Worm (Caenorhabditis elegans) whole organism, young adult: ENCODE results near the gene fbxb-55.

Source experiments
- B0019.2 ChIP-seq: fragments of 200-800 bp; sonication (Bioruptor generic); conservative IDR thresholded peaks from 2 replicates; pipeline ENCODE4 v1.3.6; 2022; ENCODE audit warnings: missing genetic modification reagents, missing genetic modification characterization, missing compliant biosample characterization
- B0261.1 ChIP-seq: sonication (generic microtip); optimal IDR thresholded peaks from 2 replicates; lab custom pipeline; 2016; ENCODE audit warnings: mild to moderate bottlenecking, missing genetic modification characterization, moderate library complexity, missing compliant biosample characterization
- C17E4.6 ChIP-seq: fragments of 200-800 bp; sonication (Bioruptor generic); IDR thresholded peaks from 2 replicates; pipeline ENCODE4 v1.3.6; 2022; ENCODE audit warnings: missing genetic modification reagents, missing genetic modification characterization, missing compliant biosample characterization
- F22D6.2 ChIP-seq: sonication (generic microtip); optimal IDR thresholded peaks from 2 replicates; lab custom pipeline; 2016; ENCODE audit warnings: mild to moderate bottlenecking, missing genetic modification characterization, missing compliant biosample characterization
- F33H1.4 ChIP-seq: fragments of 200-800 bp; sonication (Bioruptor generic); IDR thresholded peaks from 2 replicates; pipeline ENCODE4 v1.3.6; 2022; ENCODE audit warnings: missing genetic modification reagents, missing genetic modification characterization, missing compliant biosample characterization
- F52B5.7 ChIP-seq: sonication (generic microtip); optimal IDR thresholded peaks from 2 replicates; lab custom pipeline; 2016; ENCODE audit warnings: mild to moderate bottlenecking, missing genetic modification characterization, missing compliant biosample characterization
- F57A8.1 ChIP-seq: fragments of 200-800 bp; sonication (Bioruptor generic); optimal IDR thresholded peaks from 2 replicates; lab custom pipeline; 2018; ENCODE audit warnings: mild to moderate bottlenecking, missing genetic modification characterization, moderate library complexity, missing compliant biosample characterization
- F57C9.4 ChIP-seq: sonication (generic microtip); optimal IDR thresholded peaks from 2 replicates; lab custom pipeline; 2017; ENCODE audit warnings: mild to moderate bottlenecking, missing genetic modification characterization, missing compliant biosample characterization
- K12H6.12 ChIP-seq: fragments of 200-800 bp; sonication (Bioruptor generic); optimal IDR thresholded peaks from 2 replicates; lab custom pipeline; 2018; ENCODE audit warnings: mild to moderate bottlenecking, missing genetic modification characterization, missing compliant biosample characterization
- T26A5.8 ChIP-seq: sonication (generic microtip); optimal IDR thresholded peaks from 2 replicates; lab custom pipeline; 2016; ENCODE audit warnings: missing genetic modification characterization, missing compliant biosample characterization
- Y79H2A.3 ChIP-seq: fragments of 200-800 bp; sonication (Bioruptor generic); conservative IDR thresholded peaks from 2 replicates; pipeline ENCODE4 v1.3.6; 2022; ENCODE audit warnings: missing genetic modification reagents, missing genetic modification characterization, missing compliant biosample characterization
- ZK185.1 ChIP-seq: sonication (generic microtip); optimal IDR thresholded peaks from 2 replicates; lab custom pipeline; 2016; ENCODE audit warnings: mild to moderate bottlenecking, missing genetic modification characterization, missing compliant biosample characterization; ENCODE audit not compliant: poor library complexity, severe bottlenecking
- aptf-2 ChIP-seq: fragments of 200-800 bp; sonication (Bioruptor generic); conservative IDR thresholded peaks from 2 replicates; pipeline ENCODE4 v1.3.6; 2022; ENCODE audit warnings: missing genetic modification reagents, missing genetic modification characterization, missing compliant biosample characterization
- attf-5 ChIP-seq: fragments of 200-800 bp; sonication (Bioruptor generic); optimal IDR thresholded peaks from 2 replicates; lab custom pipeline; 2018; ENCODE audit warnings: mild to moderate bottlenecking, missing genetic modification characterization, missing compliant biosample characterization
- attf-6 ChIP-seq: fragments of 200-800 bp; sonication (Bioruptor generic); IDR thresholded peaks from 2 replicates; pipeline ENCODE4 v1.3.6; 2022; ENCODE audit warnings: missing genetic modification reagents, missing genetic modification characterization, missing compliant biosample characterization
- ceh-27 ChIP-seq: fragments of 200-800 bp; sonication (Bioruptor generic); optimal IDR thresholded peaks from 2 replicates; lab custom pipeline; 2018; ENCODE audit warnings: mild to moderate bottlenecking, missing genetic modification characterization, moderate library complexity, missing compliant biosample characterization
- ceh-40 ChIP-seq: fragments of 200-800 bp; sonication (Bioruptor generic); IDR thresholded peaks from 2 replicates; pipeline ENCODE4 v1.3.6; 2022; ENCODE audit warnings: missing genetic modification characterization, missing compliant biosample characterization
- ceh-58 ChIP-seq: fragments of 200-800 bp; sonication (Bioruptor generic); IDR thresholded peaks from 2 replicates; pipeline ENCODE4 v1.3.6; 2022; ENCODE audit warnings: missing genetic modification characterization, missing compliant biosample characterization
- ceh-79 ChIP-seq: sonication (generic microtip); optimal IDR thresholded peaks from 2 replicates; lab custom pipeline; 2017; ENCODE audit warnings: mild to moderate bottlenecking, missing genetic modification characterization, missing compliant biosample characterization
- ceh-91 ChIP-seq: fragments of 200-800 bp; sonication (Bioruptor generic); IDR thresholded peaks from 2 replicates; pipeline ENCODE4 v1.3.6; 2022; ENCODE audit warnings: missing genetic modification reagents, missing genetic modification characterization, missing compliant biosample characterization
- die-1 ChIP-seq: sonication (generic microtip); optimal IDR thresholded peaks from 2 replicates; lab custom pipeline; 2016; ENCODE audit warnings: missing genotype, mild to moderate bottlenecking, missing genetic modification characterization, missing compliant biosample characterization
- dox-1 ChIP-seq: fragments of 200-800 bp; sonication (Bioruptor generic); IDR thresholded peaks from 2 replicates; pipeline ENCODE4 v1.3.6; 2022; ENCODE audit warnings: missing genetic modification reagents, missing genetic modification characterization, missing compliant biosample characterization
- dpff-1 ChIP-seq: sonication (generic microtip); optimal IDR thresholded peaks from 2 replicates; lab custom pipeline; 2017; ENCODE audit warnings: mild to moderate bottlenecking, missing genetic modification characterization, missing compliant biosample characterization
- dpl-1 ChIP-seq: fragments of 150-350 bp; optimal IDR thresholded peaks from 2 replicates; lab custom pipeline; 2014; ENCODE audit warnings: missing biosample characterization, missing genetic modification reagents, missing genetic modification characterization
- egl-18 ChIP-seq: fragments of 200-800 bp; sonication (Bioruptor generic); IDR thresholded peaks from 2 replicates; pipeline ENCODE4 v1.3.6; 2022; ENCODE audit warnings: missing genetic modification reagents, missing genetic modification characterization, missing compliant biosample characterization
- egrh-3 ChIP-seq: fragments of 200-800 bp; sonication (Bioruptor generic); IDR thresholded peaks from 2 replicates; pipeline ENCODE4 v1.3.6; 2022; ENCODE audit warnings: missing genetic modification reagents, missing genetic modification characterization, missing compliant biosample characterization
- ekl-4 ChIP-seq: fragments of 200-800 bp; sonication (Bioruptor generic); IDR thresholded peaks from 2 replicates; pipeline ENCODE4 v1.3.6; 2022; ENCODE audit warnings: missing genetic modification reagents, missing genetic modification characterization, missing compliant biosample characterization
- hlh-12 ChIP-seq: sonication (generic microtip); optimal IDR thresholded peaks from 2 replicates; lab custom pipeline; 2016; ENCODE audit warnings: missing genetic modification characterization, missing compliant biosample characterization
- hmg-1.2 ChIP-seq: fragments of 200-800 bp; sonication (Bioruptor generic); IDR thresholded peaks from 2 replicates; pipeline ENCODE4 v1.3.6; 2022; ENCODE audit warnings: missing genetic modification reagents, missing genetic modification characterization, missing compliant biosample characterization
- hrde-1 ChIP-seq: sonication (generic microtip); optimal IDR thresholded peaks from 2 replicates; lab custom pipeline; 2016; ENCODE audit warnings: missing genetic modification characterization, mild to moderate bottlenecking, missing compliant biosample characterization, moderate library complexity, missing genotype, missing genetic modification reagents, borderline replicate concordance
- lag-1 ChIP-seq: fragments of 200-800 bp; sonication (Bioruptor generic); IDR thresholded peaks from 2 replicates; pipeline ENCODE4 v1.3.6; 2022; ENCODE audit warnings: missing genetic modification reagents, missing genetic modification characterization, missing compliant biosample characterization
- madf-3 ChIP-seq: fragments of 200-800 bp; sonication (Bioruptor generic); IDR thresholded peaks from 2 replicates; pipeline ENCODE4 v1.3.6; 2022; ENCODE audit warnings: missing genetic modification reagents, missing genetic modification characterization, missing compliant biosample characterization
- madf-8 ChIP-seq: fragments of 200-800 bp; sonication (Bioruptor generic); conservative IDR thresholded peaks from 2 replicates; pipeline ENCODE4 v1.3.6; 2022; ENCODE audit warnings: missing genetic modification reagents, missing genetic modification characterization, missing compliant biosample characterization
- mes-4 ChIP-seq: sonication (generic microtip); optimal IDR thresholded peaks from 2 replicates; lab custom pipeline; 2016; ENCODE audit warnings: missing genotype, missing genetic modification characterization, missing compliant biosample characterization
- nfyb-1 ChIP-seq: fragments of 200-800 bp; sonication (Bioruptor generic); IDR thresholded peaks from 2 replicates; pipeline ENCODE4 v1.3.6; 2022; ENCODE audit warnings: missing genetic modification reagents, missing genetic modification characterization, missing compliant biosample characterization
- nhr-179 ChIP-seq: sonication (generic microtip); optimal IDR thresholded peaks from 2 replicates; lab custom pipeline; 2016; ENCODE audit warnings: mild to moderate bottlenecking, missing genetic modification characterization, missing compliant biosample characterization
- nhr-80 ChIP-seq: sonication (generic microtip); optimal IDR thresholded peaks from 2 replicates; lab custom pipeline; 2016; ENCODE audit warnings: missing genetic modification characterization, missing compliant biosample characterization
- pbrm-1 ChIP-seq: fragments of 200-800 bp; sonication (Bioruptor generic); IDR thresholded peaks from 2 replicates; pipeline ENCODE4 v1.3.6; 2022; ENCODE audit warnings: missing genetic modification reagents, missing genetic modification characterization, missing compliant biosample characterization
- rcor-1 ChIP-seq: fragments of 200-800 bp; sonication (Bioruptor generic); IDR thresholded peaks from 2 replicates; pipeline ENCODE4 v1.3.6; 2022; ENCODE audit warnings: missing genetic modification reagents, missing genetic modification characterization, missing compliant biosample characterization
- rec-8 ChIP-seq, 2 experiments: sonication (generic microtip); optimal IDR thresholded peaks; 2 replicates each; lab custom pipeline; 2016; ENCODE audit warnings: mild to moderate bottlenecking in 2 of 2, missing genetic modification characterization in 2 of 2, missing genetic modification reagents in 2 of 2, missing genotype in 2 of 2, missing biosample characterization in 1 of 2, missing compliant biosample characterization in 1 of 2, moderate library complexity in 1 of 2
- snpc-1.3 ChIP-seq: sonication (generic microtip); optimal IDR thresholded peaks from 2 replicates; lab custom pipeline; 2017; ENCODE audit warnings: missing genetic modification characterization, mild to moderate bottlenecking, missing compliant biosample characterization, antibody characterized with exemption, moderate library complexity, missing genotype, missing genetic modification reagents; ENCODE audit not compliant: insufficient read depth
- snpc-3.4 ChIP-seq: sonication (generic microtip); optimal IDR thresholded peaks from 2 replicates; lab custom pipeline; 2017; ENCODE audit warnings: missing genetic modification characterization, mild to moderate bottlenecking, missing compliant biosample characterization, antibody characterized with exemption, moderate library complexity, missing genotype, missing genetic modification reagents
- tbx-9 ChIP-seq: sonication (generic microtip); optimal IDR thresholded peaks from 2 replicates; lab custom pipeline; 2016; ENCODE audit warnings: borderline replicate concordance, missing genetic modification characterization, inconsistent platforms, missing compliant biosample characterization
- unc-130 ChIP-seq: sonication (generic microtip); optimal IDR thresholded peaks from 2 replicates; lab custom pipeline; 2016; ENCODE audit warnings: missing genetic modification reagents, missing genetic modification characterization, missing compliant biosample characterization
- unc-62 ChIP-seq: fragments of 150-350 bp; optimal IDR thresholded peaks from 2 replicates; lab custom pipeline; 2014; ENCODE audit warnings: missing biosample characterization, missing genetic modification reagents, missing genetic modification characterization
- xnd-1 ChIP-seq: sonication (generic microtip); optimal IDR thresholded peaks from 2 replicates; lab custom pipeline; 2016; ENCODE audit warnings: missing genotype, missing genetic modification reagents, missing genetic modification characterization, missing compliant biosample characterization
- ztf-22 ChIP-seq: fragments of 200-800 bp; sonication (Bioruptor generic); optimal IDR thresholded peaks from 2 replicates; lab custom pipeline; 2018; ENCODE audit warnings: mild to moderate bottlenecking, missing genetic modification characterization, moderate library complexity, missing compliant biosample characterization
- ztf-25 ChIP-seq: fragments of 200-800 bp; sonication (Bioruptor generic); IDR thresholded peaks from 2 replicates; pipeline ENCODE4 v1.3.6; 2022; ENCODE audit warnings: missing genetic modification reagents, missing genetic modification characterization, missing compliant biosample characterization
- ztf-6 ChIP-seq: fragments of 200-800 bp; sonication (Bioruptor generic); IDR thresholded peaks from 2 replicates; pipeline ENCODE4 v1.3.6; 2022; ENCODE audit warnings: missing genetic modification reagents, missing genetic modification characterization, missing compliant biosample characterization

Gene fbxb-55

DNA sequence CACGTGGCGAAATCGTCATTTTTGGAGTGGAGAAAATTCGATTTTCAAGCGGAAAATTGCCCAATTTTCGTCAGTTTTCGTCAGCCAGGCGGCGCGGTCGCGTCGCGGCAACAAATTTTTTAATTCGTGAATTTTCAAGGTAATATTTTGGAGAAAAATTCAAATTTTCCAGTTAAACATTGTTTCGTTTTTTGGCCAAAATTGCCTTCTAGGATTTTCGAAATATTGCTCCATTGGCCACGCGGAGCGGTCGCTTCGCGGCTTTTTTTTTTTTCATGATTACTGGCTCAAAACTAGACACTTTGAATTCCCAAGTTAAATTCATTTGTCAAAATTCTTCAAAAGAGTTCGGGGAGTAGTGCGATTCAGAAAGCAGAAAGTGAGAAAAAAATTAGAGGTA lies 21.0 kb upstream of the fbxb-55 start (continued):
- TF ChIP-seq madf-8 (GFP tag; lab: Robert Waterston, UW), result no peak
- TF ChIP-seq lag-1 (GFP tag; lab: Robert Waterston, UW), result no peak
- peak; percentile 43 for TF ChIP-seq unc-130 (GFP tag; lab: Kevin White, UChicago)
- no peak for TF ChIP-seq tbx-9 (tag; lab: Kevin White, UChicago)
- no peak for TF ChIP-seq K12H6.12
- TF ChIP-seq snpc-1.3 (tag; lab: Kevin White, UChicago), result no peak
- TF ChIP-seq C17E4.6, result peak; percentile 68; the same call in 1 of the 2 replicates
- no peak for TF ChIP-seq rcor-1 (GFP tag; lab: Robert Waterston, UW)
- TF ChIP-seq madf-3 (GFP tag; lab: Robert Waterston, UW), result peak; percentile 77; the same call in 1 of the 2 replicates
- TF ChIP-seq rec-8 (tag; optimal IDR thresholded peaks at IDR 0.05; lab: Kevin White, UChicago), result no peak
- TF ChIP-seq T26A5.8, result no peak
- TF ChIP-seq ZK185.1 (tag; lab: Kevin White, UChicago), result no peak
- TF ChIP-seq F52B5.7 (tag; lab: Kevin White, UChicago), result no peak
- TF ChIP-seq hrde-1 (tag; lab: Kevin White, UChicago), result peak; percentile 87
- TF ChIP-seq die-1, result peak; percentile 33
- peak; percentile 35 for TF ChIP-seq xnd-1
- no peak for TF ChIP-seq dox-1 (GFP tag; lab: Robert Waterston, UW)
- TF ChIP-seq F57A8.1 (GFP tag; lab: Kevin White, UChicago), result no peak
- no peak for TF ChIP-seq ceh-27 (GFP tag; lab: Kevin White, UChicago)
- TF ChIP-seq B0261.1 (tag; lab: Kevin White, UChicago), result no peak
- peak; percentile 21; the same call in 1 of the 2 replicates for TF ChIP-seq F33H1.4
- TF ChIP-seq ztf-6, result no peak
- TF ChIP-seq ceh-91 (GFP tag; lab: Robert Waterston, UW), result no peak
- no peak for TF ChIP-seq egl-18 (GFP tag; lab: Robert Waterston, UW)
- TF ChIP-seq ztf-22 (GFP tag; lab: Kevin White, UChicago), result no peak
- no peak for TF ChIP-seq dpl-1 (GFP tag; lab: Kevin White, UChicago)
- no peak for TF ChIP-seq F22D6.2 (tag; lab: Kevin White, UChicago)
- TF ChIP-seq ceh-58, result no peak
- no peak for TF ChIP-seq B0019.2 (GFP tag; lab: Robert Waterston, UW)
- no peak for TF ChIP-seq dpff-1 (tag; lab: Kevin White, UChicago)
- no peak for TF ChIP-seq ceh-79
- peak; percentile 69 for TF ChIP-seq ekl-4 (GFP tag; lab: Robert Waterston, UW)
- no peak for TF ChIP-seq attf-5 (GFP tag; lab: Kevin White, UChicago)
- TF ChIP-seq attf-6 (GFP tag; lab: Robert Waterston, UW), result peak; percentile 74
- TF ChIP-seq snpc-3.4, result peak; percentile 49
- TF ChIP-seq aptf-2 (GFP tag; lab: Robert Waterston, UW), result no peak
- no peak for TF ChIP-seq nhr-179 (tag; lab: Kevin White, UChicago)
- TF ChIP-seq ztf-25 (GFP tag; lab: Robert Waterston, UW), result peak; percentile 80; the same call in 1 of the 2 replicates
- TF ChIP-seq unc-62, result no peak
- no peak for TF ChIP-seq egrh-3 (GFP tag; lab: Robert Waterston, UW)
- no peak; the same call in none of the 2 replicates for TF ChIP-seq Y79H2A.3
- TF ChIP-seq hlh-12, result no peak
- TF ChIP-seq hmg-1.2, result peak; percentile 38
- TF ChIP-seq F57C9.4, result no peak
- TF ChIP-seq mes-4 (tag; lab: Kevin White, UChicago), result no peak
- TF ChIP-seq ceh-40 (GFP tag; lab: Robert Waterston, UW), result no peak
- TF ChIP-seq nhr-80 (tag; lab: Kevin White, UChicago), result no peak
- peak; percentile 56 for TF ChIP-seq pbrm-1 (GFP tag; lab: Robert Waterston, UW)
- TF ChIP-seq nfyb-1 (GFP tag; lab: Robert Waterston, UW), result peak; percentile 46; the same call in 1 of the 2 replicates
